Worm (Caenorhabditis elegans): ENCODE data around the gene ceh-89.

DNA sequence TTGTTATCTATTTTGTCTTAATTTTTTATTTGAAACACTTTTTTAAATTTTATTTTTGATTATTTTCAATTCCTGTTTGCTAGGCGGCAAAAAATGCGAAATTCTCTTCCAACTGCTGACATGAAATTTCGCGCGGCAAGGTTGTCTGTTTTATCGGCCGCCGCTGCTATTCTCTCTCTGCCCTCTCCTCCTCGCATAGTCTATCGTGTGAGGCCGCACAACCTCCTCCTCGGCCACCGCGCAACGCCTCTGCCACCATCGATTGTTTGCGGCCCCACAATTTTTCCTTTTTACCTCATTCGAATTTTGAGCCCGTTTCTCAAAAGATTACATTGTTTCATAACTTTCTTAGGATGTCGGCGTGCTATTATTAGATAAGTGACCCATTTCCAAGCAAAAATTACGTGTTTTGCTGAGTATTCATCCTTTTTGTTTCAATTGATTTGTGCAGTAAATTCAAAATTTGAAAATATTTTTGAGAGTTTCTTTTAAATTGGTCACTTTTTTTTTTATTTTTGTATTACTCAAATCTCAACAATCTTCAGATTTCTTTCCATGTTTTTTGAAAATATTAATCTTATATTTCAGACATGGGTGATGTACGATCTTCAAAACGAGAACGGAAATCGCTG, 14.3 kb upstream of the ceh-89 start, which contains the start of gene F28H6.4:
- TF ChIP-seq ztf-4 (tag; optimal IDR thresholded peaks at IDR 0.05): no peak
- TF ChIP-seq nhr-12 (tag; optimal IDR thresholded peaks at IDR 0.05): no peak
- TF ChIP-seq nhr-11 (tag; optimal IDR thresholded peaks at IDR 0.05): no peak
- no peak for TF ChIP-seq skn-1 (tag; optimal IDR thresholded peaks at IDR 0.05)
- no peak for TF ChIP-seq unc-39 (tag; optimal IDR thresholded peaks at IDR 0.05)
- no peak for TF ChIP-seq jun-1 (tag; optimal IDR thresholded peaks at IDR 0.05)
- TF ChIP-seq lin-15B (tag; optimal IDR thresholded peaks at IDR 0.05): peak; percentile 16
- no peak for TF ChIP-seq zag-1 (tag; optimal IDR thresholded peaks at IDR 0.05)
- no peak for TF ChIP-seq ceh-28 (tag; optimal IDR thresholded peaks at IDR 0.05)
- TF ChIP-seq egl-5 (tag; optimal IDR thresholded peaks at IDR 0.05): no peak
- TF ChIP-seq ceh-9 (tag; optimal IDR thresholded peaks at IDR 0.05): no peak

Measured in whole organism, L3 larva.